Worm (Caenorhabditis elegans) whole organism, early embryonic: Measurements from ENCODE around the gene B0273.1.

Experiments
- B0310.2 ChIP-seq: sonication (generic microtip); optimal IDR thresholded peaks from 2 replicates; lab custom pipeline; 2016; ENCODE audit warnings: mild to moderate bottlenecking, missing genetic modification characterization, missing compliant biosample characterization
- F13C5.2 ChIP-seq: sonication (generic microtip); optimal IDR thresholded peaks from 2 replicates; lab custom pipeline; 2017; ENCODE audit warnings: mild to moderate bottlenecking, missing genetic modification characterization, inconsistent platforms, missing compliant biosample characterization
- aly-1 ChIP-seq: sonication (generic microtip); optimal IDR thresholded peaks from 2 replicates; lab custom pipeline; 2016; ENCODE audit warnings: missing genetic modification characterization, missing compliant biosample characterization
- ama-1 ChIP-seq: fragments of 150-350 bp; optimal IDR thresholded peaks from 2 replicates; lab custom pipeline; 2014
- ceh-13 ChIP-seq: fragments of 200-800 bp; sonication (Bioruptor generic); optimal IDR thresholded peaks from 2 replicates; lab custom pipeline; 2018; ENCODE audit warnings: mild to moderate bottlenecking, missing genetic modification characterization, missing compliant biosample characterization
- ceh-36 ChIP-seq: sonication (generic microtip); optimal IDR thresholded peaks from 2 replicates; lab custom pipeline; 2016; ENCODE audit warnings: missing genetic modification characterization, inconsistent platforms, missing compliant biosample characterization
- ets-7 ChIP-seq: sonication (generic microtip); optimal IDR thresholded peaks from 2 replicates; lab custom pipeline; 2016; ENCODE audit warnings: missing genotype, missing genetic modification characterization, missing compliant biosample characterization
- flt-1 ChIP-seq: fragments of 200-800 bp; sonication (Bioruptor generic); IDR thresholded peaks from 2 replicates; pipeline ENCODE4 v1.3.6; 2022; ENCODE audit warnings: missing genetic modification characterization, missing compliant biosample characterization
- hmbx-1 ChIP-seq: sonication (generic microtip); optimal IDR thresholded peaks from 2 replicates; lab custom pipeline; 2016; ENCODE audit warnings: mild to moderate bottlenecking, missing genetic modification characterization, missing compliant biosample characterization
- hmg-4 ChIP-seq: fragments of 200-800 bp; sonication (Bioruptor generic); optimal IDR thresholded peaks from 2 replicates; lab custom pipeline; 2018; ENCODE audit warnings: mild to moderate bottlenecking, missing genetic modification characterization, missing compliant biosample characterization
- hnd-1 ChIP-seq: sonication (generic microtip); optimal IDR thresholded peaks from 2 replicates; lab custom pipeline; 2016; ENCODE audit warnings: missing genetic modification characterization, missing compliant biosample characterization
- pes-1 ChIP-seq: fragments of 200-800 bp; sonication (Bioruptor generic); IDR thresholded peaks from 2 replicates; pipeline ENCODE4 v1.3.6; 2022; ENCODE audit warnings: missing genetic modification reagents, missing genetic modification characterization, missing compliant biosample characterization
- scrt-1 ChIP-seq: fragments of 200-800 bp; sonication (Bioruptor generic); IDR thresholded peaks from 2 replicates; pipeline ENCODE4 v1.3.6; 2022; ENCODE audit warnings: missing genetic modification characterization, missing compliant biosample characterization
- sea-1 ChIP-seq: fragments of 200-800 bp; sonication (Bioruptor generic); conservative IDR thresholded peaks from 2 replicates; pipeline ENCODE4 v1.3.6; 2022; ENCODE audit warnings: missing genetic modification characterization, missing compliant biosample characterization
- tbx-11 ChIP-seq: fragments of 200-800 bp; sonication (Bioruptor generic); IDR thresholded peaks from 2 replicates; pipeline ENCODE4 v1.3.6; 2022; ENCODE audit warnings: missing genetic modification characterization, missing compliant biosample characterization
- tbx-37 ChIP-seq: fragments of 200-800 bp; sonication (Bioruptor generic); conservative IDR thresholded peaks from 2 replicates; pipeline ENCODE4 v1.3.6; 2022; ENCODE audit warnings: missing genetic modification reagents, missing genetic modification characterization, missing compliant biosample characterization
- tra-4 ChIP-seq: sonication (generic microtip); optimal IDR thresholded peaks from 2 replicates; lab custom pipeline; 2017; ENCODE audit warnings: missing genetic modification characterization, missing compliant biosample characterization

B0273.1 gene

ce11 chrIV:5533556-5533955, 39.8 kb downstream of the B0273.1 start:
- no peak for TF ChIP-seq pes-1
- no peak for TF ChIP-seq ceh-13 (GFP tag; lab: Kevin White, UChicago)
- TF ChIP-seq ceh-36 (tag; lab: Kevin White, UChicago): no peak
- TF ChIP-seq ama-1: no peak
- TF ChIP-seq F13C5.2 (tag; lab: Kevin White, UChicago): no peak
- TF ChIP-seq scrt-1 (GFP tag; lab: Robert Waterston, UW): no peak
- no peak for TF ChIP-seq B0310.2 (tag; lab: Kevin White, UChicago)
- TF ChIP-seq tra-4 (tag; lab: Kevin White, UChicago): no peak
- TF ChIP-seq hmg-4 (GFP tag; lab: Kevin White, UChicago): no peak
- TF ChIP-seq aly-1: no peak
- no peak for TF ChIP-seq hmbx-1
- no peak for TF ChIP-seq ets-7
- TF ChIP-seq tbx-11 (GFP tag; lab: Robert Waterston, UW): no peak
- no peak for TF ChIP-seq hnd-1
- TF ChIP-seq sea-1 (GFP tag; lab: Robert Waterston, UW): no peak
- TF ChIP-seq flt-1 (GFP tag; lab: Robert Waterston, UW): no peak
- TF ChIP-seq tbx-37 (GFP tag; lab: Robert Waterston, UW): no peak

DNA sequence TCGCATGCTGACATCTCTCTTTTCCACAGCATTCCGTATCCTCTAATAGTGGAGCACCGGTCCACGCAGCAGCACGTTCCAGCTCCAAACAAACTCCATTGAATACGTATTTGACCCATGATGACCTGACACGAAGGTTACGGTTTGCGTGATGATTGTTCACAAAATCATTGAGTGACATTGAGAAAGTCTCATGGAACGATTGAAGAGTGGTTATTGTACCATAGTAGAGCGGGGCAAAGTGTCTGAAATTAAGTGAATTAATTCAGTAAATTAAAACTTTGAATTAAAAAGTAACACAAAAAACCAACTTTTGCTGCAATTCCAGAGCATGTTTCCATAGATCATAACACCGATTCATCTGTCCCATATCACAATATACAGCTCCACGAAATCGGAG, 40.8 kb downstream of the B0273.1 start:
- no peak for TF ChIP-seq tbx-37 (GFP tag; lab: Robert Waterston, UW)
- no peak for TF ChIP-seq flt-1 (GFP tag; lab: Robert Waterston, UW)
- TF ChIP-seq ets-7: no peak
- no peak for TF ChIP-seq hmg-4 (GFP tag; lab: Kevin White, UChicago)
- no peak for TF ChIP-seq ceh-13 (GFP tag; lab: Kevin White, UChicago)
- no peak for TF ChIP-seq aly-1
- no peak for TF ChIP-seq ceh-36 (tag; lab: Kevin White, UChicago)
- TF ChIP-seq B0310.2 (tag; lab: Kevin White, UChicago): no peak
- TF ChIP-seq hmbx-1: no peak
- no peak for TF ChIP-seq tra-4 (tag; lab: Kevin White, UChicago)
- no peak for TF ChIP-seq tbx-11 (GFP tag; lab: Robert Waterston, UW)
- no peak for TF ChIP-seq pes-1

- TF ChIP-seq hmbx-1 (no peak), hmg-4 (GFP tag; lab: Kevin White, UChicago) (no peak), ceh-13 (GFP tag; lab: Kevin White, UChicago) (no peak), hnd-1 (no peak)
Observed at ce11 chrIV:5535780-5536179, 42.0 kb downstream of the B0273.1 start.

DNA sequence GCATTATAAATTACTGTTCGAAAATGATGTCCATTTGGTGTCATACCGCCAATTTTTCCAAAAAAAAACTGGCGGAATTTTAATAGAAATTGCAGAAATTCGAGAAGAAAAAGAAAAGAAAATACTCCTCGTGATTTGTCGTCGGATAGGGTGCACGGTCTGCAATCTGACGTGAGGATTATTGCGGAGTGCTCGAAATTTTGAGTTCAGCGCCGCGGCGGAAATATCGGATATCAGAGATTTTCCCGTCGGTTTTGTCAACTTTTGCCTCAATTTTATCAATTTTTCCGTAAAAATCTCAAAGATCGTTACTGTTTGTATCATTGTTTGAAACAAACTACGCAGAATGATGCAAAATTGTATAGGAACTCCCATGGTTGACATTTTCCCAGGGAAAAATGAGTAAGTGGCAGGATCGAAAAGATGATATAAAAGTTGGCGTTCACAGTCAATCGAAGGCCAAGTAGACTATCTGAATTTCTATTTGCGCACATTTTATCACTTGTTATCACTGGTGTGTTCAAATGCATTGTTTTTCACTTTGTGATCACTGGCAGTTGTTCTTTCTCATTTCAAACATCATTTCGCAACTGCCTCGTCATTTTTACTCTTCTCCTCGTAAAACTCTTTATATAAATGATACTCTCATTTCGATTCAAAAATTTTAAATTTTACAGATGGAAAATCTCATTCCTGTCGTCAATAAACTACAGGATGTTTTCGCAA, 44.2 kb downstream of the B0273.1 start, which contains the start of the genes fem-1 and drp-1:
Gene fem-1, minus strand, starts transcription at position 150 of the 726 bp plus-strand sequence.
Gene drp-1, plus strand, starts transcription at position 676 of the 726 bp plus-strand sequence.
- TF ChIP-seq scrt-1 (GFP tag; lab: Robert Waterston, UW) (no peak), sea-1 (GFP tag; lab: Robert Waterston, UW) (no peak), F13C5.2 (tag; lab: Kevin White, UChicago) (peak; percentile 29), hmg-4 (GFP tag; lab: Kevin White, UChicago) (peak; percentile 30), flt-1 (GFP tag; lab: Robert Waterston, UW) (no peak)

ce11 chrIV:5541285-5541684, 47.5 kb downstream of the B0273.1 start, which contains the start of gene tebp-2:
Gene tebp-2, plus strand, starts transcription at chrIV:5541627.
- TF ChIP-seq hnd-1 (no peak), B0310.2 (tag; lab: Kevin White, UChicago) (no peak), aly-1 (no peak), flt-1 (GFP tag; lab: Robert Waterston, UW) (no peak), ceh-36 (tag; lab: Kevin White, UChicago) (no peak)

DNA sequence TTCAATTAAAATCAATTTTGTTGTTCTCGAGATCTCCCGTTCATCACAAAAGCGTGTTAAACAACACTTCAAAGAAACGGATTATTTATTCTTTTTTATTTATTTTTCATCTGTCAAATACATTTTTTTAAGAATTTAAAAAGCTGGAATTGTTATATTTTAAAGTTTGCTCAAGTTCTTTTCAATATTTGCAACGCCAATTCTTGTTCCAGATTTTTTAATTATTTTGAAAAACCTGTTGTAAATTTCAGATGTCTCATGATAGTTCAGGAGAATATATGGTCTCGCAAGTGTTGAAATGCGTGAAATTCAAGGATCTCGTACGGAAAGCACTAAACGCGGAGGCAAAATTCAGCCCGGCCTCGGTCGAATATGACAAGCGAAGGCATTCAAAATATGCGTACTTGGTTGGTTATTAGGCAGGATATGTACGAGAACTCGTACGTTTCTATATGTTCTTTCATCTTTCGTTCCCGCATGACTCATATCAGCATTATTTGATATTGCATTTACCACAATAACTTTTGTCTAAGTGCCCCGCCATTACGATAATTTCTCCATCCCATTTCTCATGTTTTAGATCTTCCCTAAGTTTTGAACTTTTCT, 50.9 kb downstream of the B0273.1 start, which contains the start of gene cec-6:
Gene cec-6, plus strand, starts transcription at position 252 of the 606 bp plus-strand sequence.
- no peak for TF ChIP-seq tra-4 (tag; lab: Kevin White, UChicago)
